Worm (Caenorhabditis elegans) whole organism, L4/young adult: ENCODE results near the gene ifet-1.
A peak's percentile ranks its signal among the peaks of the same experiment; 100 is the strongest.

Experiments used
- dao-5 ChIP-seq: sonication (generic microtip); optimal IDR thresholded peaks from 2 replicates; lab custom pipeline; 2016; ENCODE audit warnings: missing genotype, missing genetic modification characterization, moderate library complexity, missing compliant biosample characterization
- him-1 ChIP-seq: sonication (generic microtip); optimal IDR thresholded peaks from 2 replicates; lab custom pipeline; 2016; ENCODE audit warnings: missing genotype, missing genetic modification reagents, missing genetic modification characterization, missing compliant biosample characterization

DNA sequence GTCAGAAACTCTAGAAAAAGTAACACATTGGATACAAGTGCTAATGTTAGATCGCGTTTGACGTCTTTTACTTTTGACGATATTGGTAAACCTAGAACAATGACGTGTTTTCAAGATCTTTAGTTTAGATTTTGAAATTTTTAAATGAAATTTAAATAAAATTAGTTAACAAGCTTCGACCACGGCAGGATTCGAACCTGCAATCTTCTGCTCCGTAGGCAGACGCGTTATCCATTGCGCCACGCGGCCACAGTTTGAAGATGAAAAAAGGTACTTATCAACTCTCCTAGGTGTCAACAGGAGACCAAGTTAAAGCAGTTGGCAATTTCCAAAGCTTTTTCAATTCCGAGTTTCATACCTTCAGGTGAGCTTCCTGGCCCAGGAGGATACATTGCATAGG, 25.6 kb downstream of the ifet-1 start:
- TF ChIP-seq him-1 (tag; lab: Kevin White, UChicago): no peak
- TF ChIP-seq dao-5 (tag; lab: Kevin White, UChicago): peak; percentile 34
